Worm (Caenorhabditis elegans) whole organism, young adult: ENCODE measurements around the gene C06E2.2.

ENCODE experiments used
- B0261.1 ChIP-seq: sonication (generic microtip); optimal IDR thresholded peaks from 2 replicates; lab custom pipeline; 2016; ENCODE audit warnings: mild to moderate bottlenecking, missing genetic modification characterization, moderate library complexity, missing compliant biosample characterization
- D2030.7 ChIP-seq: fragments of 200-800 bp; sonication (Bioruptor generic); IDR thresholded peaks from 2 replicates; pipeline ENCODE4 v1.3.6; 2022; ENCODE audit warnings: missing genetic modification reagents, missing genetic modification characterization, missing compliant biosample characterization
- F22D6.2 ChIP-seq: sonication (generic microtip); optimal IDR thresholded peaks from 2 replicates; lab custom pipeline; 2016; ENCODE audit warnings: mild to moderate bottlenecking, missing genetic modification characterization, missing compliant biosample characterization
- K11D2.4 ChIP-seq: fragments of 200-800 bp; sonication (Bioruptor generic); IDR thresholded peaks from 2 replicates; pipeline ENCODE4 v1.3.6; 2022; ENCODE audit warnings: missing genetic modification reagents, missing genetic modification characterization, missing compliant biosample characterization
- Y56A3A.18 ChIP-seq: fragments of 200-800 bp; sonication (Bioruptor generic); IDR thresholded peaks from 2 replicates; pipeline ENCODE4 v1.3.6; 2022; ENCODE audit warnings: missing genetic modification reagents, missing genetic modification characterization, missing compliant biosample characterization
- Y79H2A.3 ChIP-seq: fragments of 200-800 bp; sonication (Bioruptor generic); conservative IDR thresholded peaks from 2 replicates; pipeline ENCODE4 v1.3.6; 2022; ENCODE audit warnings: missing genetic modification reagents, missing genetic modification characterization, missing compliant biosample characterization
- ZK185.1 ChIP-seq: sonication (generic microtip); optimal IDR thresholded peaks from 2 replicates; lab custom pipeline; 2016; ENCODE audit warnings: mild to moderate bottlenecking, missing genetic modification characterization, missing compliant biosample characterization; ENCODE audit not compliant: poor library complexity, severe bottlenecking
- ama-1 ChIP-seq, 3 experiments: fragments of 150-350 bp in 1 of 3; sonication (generic microtip) in 2 of 3; optimal IDR thresholded peaks; 2 replicates each; lab custom pipeline; 2014 to 2018; ENCODE audit warnings: missing biosample characterization in 2 of 3, missing genetic modification characterization in 2 of 3, missing genetic modification reagents in 2 of 3
- attf-5 ChIP-seq: fragments of 200-800 bp; sonication (Bioruptor generic); optimal IDR thresholded peaks from 2 replicates; lab custom pipeline; 2018; ENCODE audit warnings: mild to moderate bottlenecking, missing genetic modification characterization, missing compliant biosample characterization
- attf-6 ChIP-seq: fragments of 200-800 bp; sonication (Bioruptor generic); IDR thresholded peaks from 2 replicates; pipeline ENCODE4 v1.3.6; 2022; ENCODE audit warnings: missing genetic modification reagents, missing genetic modification characterization, missing compliant biosample characterization
- bed-1 ChIP-seq: fragments of 200-800 bp; sonication (Bioruptor generic); IDR thresholded peaks from 2 replicates; pipeline ENCODE4 v1.3.6; 2022; ENCODE audit warnings: missing genetic modification reagents, missing genetic modification characterization, missing compliant biosample characterization
- cebp-1 ChIP-seq, 2 experiments: fragments of 200-800 bp in 1 of 2; sonication (Bioruptor generic) in 1 of 2; sonication (generic microtip) in 1 of 2; IDR thresholded peaks in 1 of 2; optimal IDR thresholded peaks in 1 of 2; 2 replicates each; pipeline versions ENCODE4 v1.3.6 to Lab custom; 2017 to 2022; ENCODE audit warnings: missing compliant biosample characterization in 2 of 2, missing genetic modification characterization in 2 of 2, mild to moderate bottlenecking in 1 of 2, missing genetic modification reagents in 1 of 2, moderate library complexity in 1 of 2
- ceh-40 ChIP-seq: fragments of 200-800 bp; sonication (Bioruptor generic); IDR thresholded peaks from 2 replicates; pipeline ENCODE4 v1.3.6; 2022; ENCODE audit warnings: missing genetic modification characterization, missing compliant biosample characterization
- ceh-91 ChIP-seq: fragments of 200-800 bp; sonication (Bioruptor generic); IDR thresholded peaks from 2 replicates; pipeline ENCODE4 v1.3.6; 2022; ENCODE audit warnings: missing genetic modification reagents, missing genetic modification characterization, missing compliant biosample characterization
- die-1 ChIP-seq: sonication (generic microtip); optimal IDR thresholded peaks from 2 replicates; lab custom pipeline; 2016; ENCODE audit warnings: missing genotype, mild to moderate bottlenecking, missing genetic modification characterization, missing compliant biosample characterization
- dox-1 ChIP-seq: fragments of 200-800 bp; sonication (Bioruptor generic); IDR thresholded peaks from 2 replicates; pipeline ENCODE4 v1.3.6; 2022; ENCODE audit warnings: missing genetic modification reagents, missing genetic modification characterization, missing compliant biosample characterization
- dpl-1 ChIP-seq: fragments of 150-350 bp; optimal IDR thresholded peaks from 2 replicates; lab custom pipeline; 2014; ENCODE audit warnings: missing biosample characterization, missing genetic modification reagents, missing genetic modification characterization
- efl-1 ChIP-seq: fragments of 150-350 bp; optimal IDR thresholded peaks from 2 replicates; lab custom pipeline; 2014; ENCODE audit warnings: missing biosample characterization, missing genetic modification reagents, missing genetic modification characterization
- egl-44 ChIP-seq: fragments of 200-800 bp; sonication (Bioruptor generic); IDR thresholded peaks from 2 replicates; pipeline ENCODE4 v1.3.6; 2022; ENCODE audit warnings: missing genetic modification reagents, missing genetic modification characterization, missing compliant biosample characterization
- ets-4 ChIP-seq: fragments of 200-800 bp; sonication (Bioruptor generic); optimal IDR thresholded peaks from 2 replicates; lab custom pipeline; 2018; ENCODE audit warnings: mild to moderate bottlenecking, missing genetic modification characterization, missing compliant biosample characterization
- him-1 ChIP-seq: sonication (generic microtip); optimal IDR thresholded peaks from 2 replicates; lab custom pipeline; 2016; ENCODE audit warnings: missing genotype, missing genetic modification reagents, missing genetic modification characterization, missing compliant biosample characterization
- hlh-12 ChIP-seq: sonication (generic microtip); optimal IDR thresholded peaks from 2 replicates; lab custom pipeline; 2016; ENCODE audit warnings: missing genetic modification characterization, missing compliant biosample characterization
- hmg-1.2 ChIP-seq: fragments of 200-800 bp; sonication (Bioruptor generic); IDR thresholded peaks from 2 replicates; pipeline ENCODE4 v1.3.6; 2022; ENCODE audit warnings: missing genetic modification reagents, missing genetic modification characterization, missing compliant biosample characterization
- lin-26 ChIP-seq: fragments of 200-800 bp; sonication (Bioruptor generic); IDR thresholded peaks from 2 replicates; pipeline ENCODE4 v1.3.6; 2022; ENCODE audit warnings: missing genetic modification reagents, missing genetic modification characterization, missing compliant biosample characterization
- lin-35 ChIP-seq, 3 experiments: fragments of 150-350 bp in 2 of 3; sonication (generic microtip) in 1 of 3; optimal IDR thresholded peaks; 2 replicates each; lab custom pipeline; 2014 to 2018; ENCODE audit warnings: missing biosample characterization in 3 of 3, missing genetic modification characterization in 3 of 3, missing genetic modification reagents in 3 of 3
- madf-10 ChIP-seq: sonication (generic microtip); optimal IDR thresholded peaks from 2 replicates; lab custom pipeline; 2016; ENCODE audit warnings: mild to moderate bottlenecking, missing genetic modification characterization, missing compliant biosample characterization
- madf-3 ChIP-seq: fragments of 200-800 bp; sonication (Bioruptor generic); IDR thresholded peaks from 2 replicates; pipeline ENCODE4 v1.3.6; 2022; ENCODE audit warnings: missing genetic modification reagents, missing genetic modification characterization, missing compliant biosample characterization
- mxl-1 ChIP-seq: sonication (generic microtip); optimal IDR thresholded peaks from 2 replicates; lab custom pipeline; 2016; ENCODE audit warnings: missing genetic modification characterization, missing compliant biosample characterization
- nfya-2 ChIP-seq: fragments of 200-800 bp; sonication (Bioruptor generic); IDR thresholded peaks from 2 replicates; pipeline ENCODE4 v1.3.6; 2022; ENCODE audit warnings: missing genetic modification reagents, missing genetic modification characterization, missing compliant biosample characterization
- nhr-27 ChIP-seq: fragments of 200-800 bp; sonication (Bioruptor generic); optimal IDR thresholded peaks from 2 replicates; lab custom pipeline; 2018; ENCODE audit warnings: mild to moderate bottlenecking, missing genetic modification characterization, moderate library complexity, missing compliant biosample characterization
- nhr-90 ChIP-seq: sonication (generic microtip); optimal IDR thresholded peaks from 2 replicates; lab custom pipeline; 2016; ENCODE audit warnings: missing genotype, mild to moderate bottlenecking, missing genetic modification characterization, missing compliant biosample characterization
- pbrm-1 ChIP-seq: fragments of 200-800 bp; sonication (Bioruptor generic); IDR thresholded peaks from 2 replicates; pipeline ENCODE4 v1.3.6; 2022; ENCODE audit warnings: missing genetic modification reagents, missing genetic modification characterization, missing compliant biosample characterization
- rec-8 ChIP-seq, 2 experiments: sonication (generic microtip); optimal IDR thresholded peaks; 2 replicates each; lab custom pipeline; 2016; ENCODE audit warnings: mild to moderate bottlenecking in 2 of 2, missing genetic modification characterization in 2 of 2, missing genetic modification reagents in 2 of 2, missing genotype in 2 of 2, missing biosample characterization in 1 of 2, missing compliant biosample characterization in 1 of 2, moderate library complexity in 1 of 2
- rpc-1 ChIP-seq, 2 experiments: fragments of 150-350 bp in 1 of 2; sonication (generic microtip) in 1 of 2; optimal IDR thresholded peaks; 2 replicates each; lab custom pipeline; 2014 to 2018; ENCODE audit warnings: missing biosample characterization in 1 of 2, missing genetic modification characterization in 1 of 2, missing genetic modification reagents in 1 of 2, missing genotype in 1 of 2
- snpc-1.3 ChIP-seq: sonication (generic microtip); optimal IDR thresholded peaks from 2 replicates; lab custom pipeline; 2017; ENCODE audit warnings: missing genetic modification characterization, mild to moderate bottlenecking, missing compliant biosample characterization, antibody characterized with exemption, moderate library complexity, missing genotype, missing genetic modification reagents; ENCODE audit not compliant: insufficient read depth
- snpc-4 ChIP-seq, 5 experiments: fragments of 150-350 bp in 1 of 5; sonication (generic microtip) in 4 of 5; optimal IDR thresholded peaks; 2 replicates each; lab custom pipeline; 2014 to 2018; ENCODE audit warnings: missing genetic modification characterization in 5 of 5, missing biosample characterization in 3 of 5, antibody characterized with exemption in 2 of 5, mild to moderate bottlenecking in 2 of 5, missing compliant biosample characterization in 2 of 5, missing genotype in 2 of 5, moderate library complexity in 2 of 5, missing genetic modification reagents in 1 of 5
- tbp1 ChIP-seq: fragments of 200-800 bp; sonication (Bioruptor generic); optimal IDR thresholded peaks from 2 replicates; lab custom pipeline; 2018; ENCODE audit warnings: mild to moderate bottlenecking, missing genetic modification characterization, missing compliant biosample characterization
- unc-62 ChIP-seq: fragments of 150-350 bp; optimal IDR thresholded peaks from 2 replicates; lab custom pipeline; 2014; ENCODE audit warnings: missing biosample characterization, missing genetic modification reagents, missing genetic modification characterization
- zim-3 ChIP-seq: sonication (generic microtip); optimal IDR thresholded peaks from 2 replicates; lab custom pipeline; 2017; ENCODE audit warnings: mild to moderate bottlenecking, missing genetic modification characterization, moderate library complexity, missing compliant biosample characterization
- ztf-18 ChIP-seq: sonication (generic microtip); optimal IDR thresholded peaks from 2 replicates; lab custom pipeline; 2016; ENCODE audit warnings: missing genotype, mild to moderate bottlenecking, missing genetic modification characterization, missing compliant biosample characterization
- ztf-25 ChIP-seq: fragments of 200-800 bp; sonication (Bioruptor generic); IDR thresholded peaks from 2 replicates; pipeline ENCODE4 v1.3.6; 2022; ENCODE audit warnings: missing genetic modification reagents, missing genetic modification characterization, missing compliant biosample characterization
- ztf-28 ChIP-seq: fragments of 200-800 bp; sonication (Bioruptor generic); IDR thresholded peaks from 2 replicates; pipeline ENCODE4 v1.3.6; 2022; ENCODE audit warnings: missing genetic modification reagents, missing genetic modification characterization, missing compliant biosample characterization

C06E2.2 gene

DNA sequence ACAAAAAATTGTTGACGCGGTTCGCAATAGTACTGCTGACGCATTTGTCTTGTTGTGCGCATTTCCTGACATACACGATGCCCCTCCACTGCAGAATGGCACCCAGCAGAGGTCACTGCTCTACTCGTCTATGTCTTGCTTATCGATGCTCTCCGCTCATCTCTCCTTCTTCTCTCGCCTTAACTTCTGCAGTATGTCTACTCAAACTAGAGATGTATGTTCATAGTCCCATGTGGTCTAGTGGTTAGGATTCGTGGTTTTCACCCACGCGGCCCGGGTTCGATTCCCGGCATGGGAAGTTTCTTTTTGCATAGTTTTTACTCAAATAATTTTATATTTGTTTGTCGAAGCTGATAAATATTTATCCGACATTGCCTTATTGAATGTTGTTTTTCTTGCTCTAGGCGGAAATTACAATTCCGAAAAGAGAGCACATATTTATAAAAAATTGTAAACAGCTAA is 43.5 kb upstream of the C06E2.2 start, which contains the start of gene C28G1.2 (continued):
- TF ChIP-seq tbp1 (GFP tag; lab: Kevin White, UChicago) (peak; percentile 100), ceh-40 (peak; percentile 91), F22D6.2 (tag; lab: Kevin White, UChicago) (peak; percentile 64), attf-5 (GFP tag; lab: Kevin White, UChicago) (peak; percentile 91)

DNA sequence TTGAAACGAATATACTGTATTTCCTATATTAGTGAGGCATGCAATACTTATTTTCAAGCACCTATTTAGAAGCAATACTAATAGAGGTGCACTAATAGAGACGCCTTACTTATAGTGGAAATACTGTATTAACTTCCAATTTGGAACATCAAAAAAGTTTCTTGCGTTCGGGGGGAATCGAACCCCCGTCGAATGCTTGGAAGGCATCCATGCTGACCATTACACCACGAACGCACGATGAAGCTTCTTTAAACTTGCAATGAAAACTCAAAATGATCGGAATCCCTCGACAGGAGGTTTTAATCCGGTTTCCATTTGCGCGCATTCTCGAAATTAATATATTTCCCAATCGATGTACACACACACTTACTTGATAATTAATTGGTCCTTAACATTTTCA is 41.3 kb upstream of the C06E2.2 start:
- TF ChIP-seq him-1 = peak; percentile 45
- peak; percentile 23 to 65 for TF ChIP-seq rec-8 (tag; optimal IDR thresholded peaks at IDR 0.05; lab: Kevin White, UChicago)
- TF ChIP-seq hmg-1.2 (GFP tag; lab: Robert Waterston, UW) = peak; percentile 58
- peak; percentile 5 for TF ChIP-seq madf-10 (tag; lab: Kevin White, UChicago)
- TF ChIP-seq K11D2.4 = no peak
- peak; percentile 59; the same call in 1 of the 2 replicates for TF ChIP-seq pbrm-1 (GFP tag; lab: Robert Waterston, UW)
- TF ChIP-seq egl-44 (GFP tag; lab: Robert Waterston, UW) = peak; percentile 65; the same call in 1 of the 2 replicates
- TF ChIP-seq cebp-1 (GFP tag; IDR thresholded peaks at IDR 0.05; lab: Robert Waterston, UW) = no peak
- TF ChIP-seq cebp-1 (tag; optimal IDR thresholded peaks at IDR 0.05; lab: Kevin White, UChicago) = peak; percentile 20
- TF ChIP-seq ztf-25 (GFP tag; lab: Robert Waterston, UW) = peak; percentile 66; the same call in 1 of the 2 replicates
- 0 out of 2 replicates have a peak, but pooled peaks have one; percentile 69 for TF ChIP-seq ztf-28 (GFP tag; lab: Robert Waterston, UW)
- TF ChIP-seq dpl-1 (GFP tag; lab: Kevin White, UChicago) = no peak
- TF ChIP-seq B0261.1 (tag; lab: Kevin White, UChicago) = peak; percentile 70
- TF ChIP-seq ZK185.1 (tag; lab: Kevin White, UChicago) = peak; percentile 68
- TF ChIP-seq efl-1 (GFP tag; lab: Kevin White, UChicago) = no peak
- no peak for TF ChIP-seq nhr-27
- TF ChIP-seq hlh-12 (tag; lab: Kevin White, UChicago) = peak; percentile 49
- TF ChIP-seq mxl-1 (tag; lab: Kevin White, UChicago) = peak; percentile 26
- 0 out of 2 replicates have a peak, but pooled peaks have one; percentile 80 for TF ChIP-seq Y56A3A.18 (GFP tag; lab: Robert Waterston, UW)
- peak; percentile 87 for TF ChIP-seq tbp1 (GFP tag; lab: Kevin White, UChicago)
- no peak for TF ChIP-seq attf-6
- 0 out of 2 replicates have a peak, but pooled peaks have one; percentile 65 for TF ChIP-seq ceh-40
- TF ChIP-seq nhr-90 (tag; lab: Kevin White, UChicago) = peak; percentile 40
- TF ChIP-seq nfya-2 = no peak
- TF ChIP-seq ceh-91 (GFP tag; lab: Robert Waterston, UW) = 0 out of 2 replicates have a peak, but pooled peaks have one; percentile 10
- peak; percentile 70 for TF ChIP-seq die-1 (tag; lab: Kevin White, UChicago)
- no peak for TF ChIP-seq unc-62 (GFP tag; lab: Kevin White, UChicago)
- TF ChIP-seq madf-3 (GFP tag; lab: Robert Waterston, UW) = 0 out of 2 replicates have a peak, but pooled peaks have one; percentile 46
- TF ChIP-seq ama-1 (optimal IDR thresholded peaks at IDR 0.05; lab: Kevin White, UChicago) = no peak
- TF ChIP-seq ama-1 (GFP tag; optimal IDR thresholded peaks at IDR 0.05; lab: Kevin White, UChicago) = peak; percentile 27 to 55
- TF ChIP-seq ztf-18 (tag; lab: Kevin White, UChicago) = peak; percentile 55
- TF ChIP-seq D2030.7 (GFP tag; lab: Robert Waterston, UW) = peak; percentile 66
- no peak for TF ChIP-seq Y79H2A.3 (GFP tag; lab: Robert Waterston, UW)
- peak; percentile 92 for TF ChIP-seq rpc-1 (optimal IDR thresholded peaks at IDR 0.05; lab: Kevin White, UChicago)
- TF ChIP-seq rpc-1 (tag; optimal IDR thresholded peaks at IDR 0.05; lab: Kevin White, UChicago) = peak; percentile 89
- TF ChIP-seq lin-35 (GFP tag; optimal IDR thresholded peaks at IDR 0.05; lab: Kevin White, UChicago) = no peak
- 0 out of 2 replicates have a peak, but pooled peaks have one; percentile 47 for TF ChIP-seq dox-1
- peak; percentile 15 for TF ChIP-seq zim-3 (tag; lab: Kevin White, UChicago)
- 0 out of 2 replicates have a peak, but pooled peaks have one; percentile 49 for TF ChIP-seq bed-1 (GFP tag; lab: Robert Waterston, UW)
- TF ChIP-seq ets-4 (GFP tag; lab: Kevin White, UChicago) = no peak
- TF ChIP-seq snpc-4 (GFP tag; optimal IDR thresholded peaks at IDR 0.05; lab: Kevin White, UChicago) = peak; percentile 21
- peak in 2 of 4 experiments; percentile 42 to 64 for TF ChIP-seq snpc-4 (tag; optimal IDR thresholded peaks at IDR 0.05; lab: Kevin White, UChicago)
- peak; percentile 92 for TF ChIP-seq lin-26 (GFP tag; lab: Robert Waterston, UW)
- TF ChIP-seq snpc-1.3 = peak; percentile 30
